Fruit fly (Drosophila melanogaster) whole organism, embryonic: ENCODE results near the gene D1.

Source experiments
- B-H1 ChIP-seq: fragments of 200-800 bp; sonication (Bioruptor generic); IDR thresholded peaks from 3 replicates; pipeline ENCODE4 v1.3.6; 2022; ENCODE audit warnings: missing biosample characterization, missing genetic modification characterization
- BtbVII ChIP-seq: fragments of 200-800 bp; sonication (Bioruptor generic); optimal IDR thresholded peaks from 3 replicates; lab custom pipeline; 2017; ENCODE audit warnings: missing biosample characterization, mild to moderate bottlenecking, missing genetic modification characterization
- CG1024 ChIP-seq: fragments of 200-800 bp; sonication (Bioruptor generic); IDR thresholded peaks from 2 replicates; pipeline ENCODE4 v1.3.6; 2022; ENCODE audit warnings: missing biosample characterization, missing genetic modification characterization
- CG10366 ChIP-seq: fragments of 200-800 bp; sonication (Bioruptor generic); IDR thresholded peaks from 2 replicates; pipeline ENCODE4 v1.3.6; 2022; ENCODE audit warnings: missing biosample characterization, missing genetic modification characterization
- CG13775 ChIP-seq: fragments of 200-800 bp; sonication (Bioruptor generic); optimal IDR thresholded peaks from 3 replicates; lab custom pipeline; 2017; ENCODE audit warnings: missing biosample characterization, mild to moderate bottlenecking, missing genetic modification characterization
- CG14860 ChIP-seq: fragments of 200-800 bp; sonication (Bioruptor generic); IDR thresholded peaks from 3 replicates; pipeline ENCODE4 v1.3.6; 2022; ENCODE audit warnings: missing biosample characterization, missing genetic modification characterization; ENCODE audit not compliant: partially characterized antibody
- CG17802 ChIP-seq: fragments of 200-800 bp; sonication (Bioruptor generic); optimal IDR thresholded peaks from 2 replicates; lab custom pipeline; 2018; ENCODE audit warnings: missing biosample characterization, mild to moderate bottlenecking, missing genetic modification characterization, moderate library complexity
- CG18764 ChIP-seq: fragments of 200-800 bp; sonication (Bioruptor generic); optimal IDR thresholded peaks from 3 replicates; lab custom pipeline; 2016; ENCODE audit warnings: missing biosample characterization, missing genetic modification characterization
- CG34224 ChIP-seq: fragments of 200-800 bp; sonication (Bioruptor generic); IDR thresholded peaks from 3 replicates; pipeline ENCODE4 v1.3.6; 2022; ENCODE audit warnings: missing biosample characterization, missing genetic modification characterization; ENCODE audit not compliant: partially characterized antibody
- CG4328 ChIP-seq: fragments of 200-800 bp; sonication (Bioruptor generic); optimal IDR thresholded peaks from 3 replicates; lab custom pipeline; 2017; ENCODE audit warnings: missing biosample characterization, missing genetic modification reagents, missing genetic modification characterization
- CG4360 ChIP-seq: fragments of 200-800 bp; sonication (Bioruptor generic); IDR thresholded peaks from 2 replicates; pipeline ENCODE4 v1.3.6; 2022; ENCODE audit warnings: missing biosample characterization, missing genetic modification characterization
- CG4424 ChIP-seq: fragments of 200-800 bp; sonication (Bioruptor generic); optimal IDR thresholded peaks from 3 replicates; lab custom pipeline; 2016; ENCODE audit warnings: missing biosample characterization, missing genetic modification characterization
- CG6689 ChIP-seq: fragments of 200-800 bp; sonication (Bioruptor generic); IDR thresholded peaks from 2 replicates; pipeline ENCODE4 v1.3.6; 2022; ENCODE audit warnings: missing biosample characterization, missing genetic modification characterization
- CG7928 ChIP-seq: fragments of 200-800 bp; sonication (Bioruptor generic); optimal IDR thresholded peaks from 2 replicates; lab custom pipeline; 2017; ENCODE audit warnings: missing biosample characterization, mild to moderate bottlenecking, missing genetic modification characterization
- CG8924 ChIP-seq: fragments of 200-800 bp; optimal IDR thresholded peaks from 3 replicates; lab custom pipeline; 2019; ENCODE audit warnings: missing biosample characterization, mild to moderate bottlenecking, missing genetic modification characterization, moderate library complexity
- CG9609 ChIP-seq: fragments of 200-800 bp; sonication (Bioruptor generic); optimal IDR thresholded peaks from 3 replicates; lab custom pipeline; 2016; ENCODE audit warnings: missing biosample characterization, missing genetic modification characterization
- Dfd ChIP-seq, 2 experiments: fragments of >200 bp; optimal IDR thresholded peaks; 2 replicates each; lab custom pipeline; 2017; ENCODE audit warnings: missing biosample characterization in 2 of 2, missing genetic modification characterization in 2 of 2
- Dip3 ChIP-seq: fragments of 200-800 bp; sonication (Bioruptor generic); optimal IDR thresholded peaks from 3 replicates; lab custom pipeline; 2016; ENCODE audit warnings: missing biosample characterization, missing genetic modification characterization
- Dp ChIP-seq: fragments of 200-800 bp; sonication (Bioruptor generic); optimal IDR thresholded peaks from 2 replicates; lab custom pipeline; 2018; ENCODE audit warnings: missing biosample characterization, mild to moderate bottlenecking, missing genetic modification characterization, moderate library complexity
- Drgx ChIP-seq: fragments of 200-800 bp; sonication (Bioruptor generic); IDR thresholded peaks from 2 replicates; pipeline ENCODE4 v1.3.6; 2022; ENCODE audit warnings: missing biosample characterization, missing genetic modification characterization
- Ets65A ChIP-seq: fragments of 200-800 bp; sonication (Bioruptor generic); peaks from one replicate; lab custom pipeline; 2016; ENCODE audit warnings: missing biosample characterization, missing genetic modification characterization
- Fer2 ChIP-seq: fragments of 200-800 bp; sonication (Bioruptor generic); optimal IDR thresholded peaks from 2 replicates; lab custom pipeline; 2018; ENCODE audit warnings: missing biosample characterization, mild to moderate bottlenecking, missing genetic modification characterization, moderate library complexity
- HLHmδ ChIP-seq: fragments of 200-800 bp; sonication (Bioruptor generic); optimal IDR thresholded peaks from 2 replicates; lab custom pipeline; 2018; ENCODE audit warnings: missing biosample characterization, mild to moderate bottlenecking, missing genetic modification characterization, moderate library complexity
- Hmr ChIP-seq: fragments of 200-800 bp; sonication (Bioruptor generic); optimal IDR thresholded peaks from 3 replicates; lab custom pipeline; 2017; ENCODE audit warnings: mild to moderate bottlenecking, missing biosample characterization, missing genetic modification reagents, missing genetic modification characterization
- Nf-YC ChIP-seq: fragments of 200-800 bp; optimal IDR thresholded peaks from 3 replicates; lab custom pipeline; 2019; ENCODE audit warnings: missing biosample characterization, mild to moderate bottlenecking, missing genetic modification characterization, moderate library complexity
- Usf ChIP-seq: fragments of 200-800 bp; sonication (Bioruptor generic); optimal IDR thresholded peaks from 2 replicates; lab custom pipeline; 2017; ENCODE audit warnings: missing genotype, missing biosample characterization, missing genetic modification characterization
- al ChIP-seq: fragments of 200-800 bp; sonication (Bioruptor generic); IDR thresholded peaks from 2 replicates; pipeline ENCODE4 v1.3.6; 2022; ENCODE audit warnings: missing biosample characterization, missing genetic modification characterization
- az2 ChIP-seq: fragments of 200-800 bp; sonication (Bioruptor generic); optimal IDR thresholded peaks from 3 replicates; lab custom pipeline; 2016; ENCODE audit warnings: missing biosample characterization, missing genetic modification characterization
- cas ChIP-seq: fragments of 200-800 bp; sonication (Bioruptor generic); IDR thresholded peaks from 2 replicates; pipeline ENCODE4 v1.3.6; 2022; ENCODE audit warnings: missing biosample characterization, missing genetic modification characterization
- cg ChIP-seq: fragments of 200-800 bp; sonication (Bioruptor generic); optimal IDR thresholded peaks from 3 replicates; lab custom pipeline; 2019; ENCODE audit warnings: missing biosample characterization, mild to moderate bottlenecking, missing genetic modification characterization, moderate library complexity
- cwo ChIP-seq: fragments of 200-800 bp; sonication (Bioruptor generic); optimal IDR thresholded peaks from 3 replicates; lab custom pipeline; 2017; ENCODE audit warnings: missing biosample characterization, missing genetic modification characterization, mild to moderate bottlenecking, moderate library complexity, missing genetic modification reagents
- dpn ChIP-seq, 2 experiments: fragments of 200-800 bp; sonication (Bioruptor generic); optimal IDR thresholded peaks; 3 replicates each; lab custom pipeline; 2016; ENCODE audit warnings: missing biosample characterization in 2 of 2, missing genetic modification characterization in 2 of 2
- exex ChIP-seq: fragments of 200-800 bp; sonication (Bioruptor generic); optimal IDR thresholded peaks from 4 replicates; lab custom pipeline; 2018; ENCODE audit warnings: missing biosample characterization, mild to moderate bottlenecking, missing genetic modification characterization, moderate library complexity
- ftz-f1 ChIP-seq: fragments of 200-800 bp; sonication (Bioruptor generic); optimal IDR thresholded peaks from 2 replicates; lab custom pipeline; 2016; ENCODE audit warnings: missing biosample characterization, missing genetic modification characterization
- hbn ChIP-seq: fragments of 200-800 bp; sonication (Bioruptor generic); IDR thresholded peaks from 2 replicates; pipeline ENCODE4 v1.3.6; 2022; ENCODE audit warnings: missing biosample characterization, missing genetic modification characterization; ENCODE audit not compliant: partially characterized antibody
- kay ChIP-seq: fragments of 200-800 bp; sonication (Bioruptor generic); optimal IDR thresholded peaks from 2 replicates; lab custom pipeline; 2016; ENCODE audit warnings: missing biosample characterization, missing genetic modification characterization
- lola ChIP-seq, 3 experiments: fragments of >200 bp in 2 of 3; fragments of 200-800 bp in 1 of 3; sonication (Bioruptor generic) in 1 of 3; optimal IDR thresholded peaks; 2 replicates each; lab custom pipeline; 2017 to 2019; ENCODE audit warnings: missing biosample characterization in 3 of 3, missing genetic modification characterization in 3 of 3, mild to moderate bottlenecking in 1 of 3, moderate library complexity in 1 of 3
- nerfin-2 ChIP-seq: fragments of 200-800 bp; sonication (Bioruptor generic); IDR thresholded peaks from 2 replicates; pipeline ENCODE4 v1.3.6; 2022; ENCODE audit warnings: missing biosample characterization, missing genetic modification characterization; ENCODE audit not compliant: partially characterized antibody
- pb ChIP-seq: fragments of 200-800 bp; sonication (Bioruptor generic); optimal IDR thresholded peaks from 3 replicates; lab custom pipeline; 2016; ENCODE audit warnings: missing biosample characterization, missing genetic modification characterization
- peb ChIP-seq: fragments of 200-800 bp; sonication (Bioruptor generic); IDR thresholded peaks from 2 replicates; pipeline ENCODE4 v1.3.6; 2022; ENCODE audit warnings: missing biosample characterization, missing genetic modification characterization
- prd ChIP-seq, 3 experiments: fragments of >200 bp in 2 of 3; fragments of 200-800 bp in 1 of 3; sonication (Bioruptor generic) in 1 of 3; optimal IDR thresholded peaks in 2 of 3; IDR thresholded peaks in 1 of 3; 2 replicates in 2 of 3; 3 replicates in 1 of 3; pipeline versions ENCODE4 v1.3.6 to Lab custom; 2017 to 2022; ENCODE audit warnings: missing biosample characterization in 1 of 3, missing genetic modification characterization in 1 of 3
- ranshi ChIP-seq: fragments of 200-800 bp; sonication (Bioruptor generic); IDR thresholded peaks from 2 replicates; pipeline ENCODE4 v1.3.6; 2022; ENCODE audit warnings: missing biosample characterization, missing genetic modification characterization
- sens ChIP-seq: fragments of 200-800 bp; sonication (Bioruptor generic); peaks from one replicate; lab custom pipeline; 2016; ENCODE audit warnings: missing biosample characterization, missing genetic modification characterization
- sima ChIP-seq: fragments of 200-800 bp; sonication (Bioruptor generic); optimal IDR thresholded peaks from 2 replicates; lab custom pipeline; 2016; ENCODE audit warnings: missing biosample characterization, missing genetic modification characterization
- sisA ChIP-seq: fragments of 200-800 bp; sonication (Bioruptor generic); IDR thresholded peaks from 2 replicates; pipeline ENCODE4 v1.3.6; 2022; ENCODE audit warnings: missing biosample characterization, missing genetic modification characterization
- slbo ChIP-seq: fragments of 200-800 bp; sonication (Bioruptor generic); IDR thresholded peaks from 2 replicates; pipeline ENCODE4 v1.3.6; 2022; ENCODE audit warnings: missing biosample characterization, missing genetic modification characterization
- stwl ChIP-seq: fragments of 200-800 bp; sonication (Bioruptor generic); optimal IDR thresholded peaks from 3 replicates; lab custom pipeline; 2018; ENCODE audit warnings: missing biosample characterization, mild to moderate bottlenecking, missing genetic modification characterization, moderate library complexity
- tna ChIP-seq: fragments of 200-800 bp; sonication (Bioruptor generic); IDR thresholded peaks from 2 replicates; pipeline ENCODE4 v1.3.6; 2022; ENCODE audit warnings: missing biosample characterization, missing genetic modification characterization; ENCODE audit not compliant: partially characterized antibody
- trem ChIP-seq: fragments of 200-800 bp; optimal IDR thresholded peaks from 3 replicates; lab custom pipeline; 2019; ENCODE audit warnings: missing biosample characterization, mild to moderate bottlenecking, missing genetic modification characterization, moderate library complexity

The D1 gene

DNA sequence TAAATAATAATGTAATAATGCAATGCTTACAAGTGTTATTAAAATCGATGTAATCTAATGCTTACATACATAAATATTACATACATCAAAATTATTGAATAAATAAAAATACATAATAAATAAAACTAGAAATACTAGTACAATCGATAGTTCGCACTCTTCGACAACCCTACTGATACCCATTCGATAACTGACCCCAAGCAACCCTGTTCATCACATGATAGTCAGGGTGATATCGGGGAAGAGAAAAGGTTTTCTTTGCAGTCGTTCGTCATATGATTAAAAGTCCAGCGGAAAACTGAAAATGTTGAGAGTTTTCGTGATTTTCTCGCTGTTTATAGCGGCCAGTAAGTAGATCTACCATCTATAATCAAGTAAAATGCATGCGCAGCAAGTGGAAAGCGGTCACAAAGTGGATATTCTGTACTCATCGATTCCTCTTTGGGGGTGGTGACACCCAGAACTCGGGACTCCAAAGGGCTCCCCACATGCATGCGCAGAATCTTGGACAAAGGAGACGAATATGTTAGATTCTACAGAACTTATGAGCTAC is 20.0 kb upstream of the D1 start, which contains the start of gene ATP6AP2 (continued):
- TF ChIP-seq Dfd (GFP tag; optimal IDR thresholded peaks at IDR 0.05; lab: Kevin White, UChicago) (no peak), hbn (GFP tag; lab: Robert Waterston, UW) (peak; percentile 77), lola (GFP tag; optimal IDR thresholded peaks at IDR 0.05; lab: Kevin White, UChicago) (peak in 1 of 3 experiments; percentile 41), exex (peak; percentile 25), kay (GFP tag; lab: Kevin White, UChicago) (peak; percentile 30), az2 (peak; percentile 41), tna (GFP tag; lab: Robert Waterston, UW) (peak; percentile 51; the same call in 1 of the 2 replicates), cg (GFP tag; lab: Kevin White, UChicago) (no peak), cwo (GFP tag; lab: Kevin White, UChicago) (peak; percentile 19), Dip3 (GFP tag; lab: Kevin White, UChicago) (no peak), dpn (GFP tag; optimal IDR thresholded peaks at IDR 0.05; lab: Kevin White, UChicago) (peak; percentile 33 to 69), CG13775 (GFP tag; lab: Kevin White, UChicago) (peak; percentile 29), sens (GFP tag; lab: Kevin White, UChicago) (peak; percentile 66), CG34224 (GFP tag; lab: Robert Waterston, UW) (peak; percentile 74), CG14860 (GFP tag; lab: Robert Waterston, UW) (peak; percentile 76; the same call in 2 of the 3 replicates), peb (GFP tag; lab: Robert Waterston, UW) (no peak), CG17802 (no peak), pb (GFP tag; lab: Kevin White, UChicago) (no peak), sisA (GFP tag; lab: Robert Waterston, UW) (no peak), Ets65A (GFP tag; lab: Kevin White, UChicago) (peak; percentile 84), Nf-YC (tag; lab: Kevin White, UChicago) (peak; percentile 70), CG6689 (GFP tag; lab: Robert Waterston, UW) (0 out of 2 replicates have a peak, but pooled peaks have one; percentile 19), Hmr (GFP tag; lab: Kevin White, UChicago) (peak; percentile 71), CG7928 (no peak), cas (peak; percentile 43; the same call in 1 of the 2 replicates), CG1024 (no peak), HLHmδ (peak; percentile 29), CG8924 (tag; lab: Kevin White, UChicago) (peak; percentile 67), nerfin-2 (GFP tag; lab: Robert Waterston, UW) (peak; percentile 63), CG9609 (no peak), Fer2 (peak; percentile 57), B-H1 (no peak), ftz-f1 (GFP tag; lab: Kevin White, UChicago) (peak; percentile 5), stwl (tag; lab: Kevin White, UChicago) (peak; percentile 95), Usf (GFP tag; lab: Kevin White, UChicago) (peak; percentile 72), slbo (GFP tag; lab: Robert Waterston, UW) (peak; percentile 74), prd (optimal IDR thresholded peaks at IDR 0.05; lab: Kevin White, UChicago) (no peak), prd (GFP tag; IDR thresholded peaks at IDR 0.05; lab: Robert Waterston, UW) (0 out of 3 replicates have a peak, but pooled peaks have one; percentile 32), CG18764 (peak; percentile 50), CG10366 (GFP tag; lab: Robert Waterston, UW) (peak; percentile 35; the same call in 1 of the 2 replicates), sima (no peak), al (GFP tag; lab: Robert Waterston, UW) (peak; percentile 50; the same call in 1 of the 2 replicates), ranshi (GFP tag; lab: Robert Waterston, UW) (no peak), CG4328 (peak; percentile 47), Dp (peak; percentile 37), trem (peak; percentile 69), CG4424 (GFP tag; lab: Kevin White, UChicago) (peak; percentile 44), BtbVII (no peak), CG4360 (GFP tag; lab: Robert Waterston, UW) (no peak), Drgx (GFP tag; lab: Robert Waterston, UW) (no peak; the same call in none of the 2 replicates)
